Fruit fly (Drosophila melanogaster): ENCODE data around the gene Fim.

Fim gene

dm6 chrX:17244854-17245253 lies 56.9 kb downstream of the Fim start, which contains the start of gene CG8915 (continued):
- TF ChIP-seq Poxn (GFP tag; IDR thresholded peaks at IDR 0.05): no peak
- peak; percentile 80 for TF ChIP-seq CG6791 (GFP tag; IDR thresholded peaks at IDR 0.05; ENCODE audit: partially characterized antibody)
- no peak for TF ChIP-seq CG3995 (GFP tag; optimal IDR thresholded peaks at IDR 0.05)
- peak; percentile 33; the same call in 1 of the 3 replicates for TF ChIP-seq knrl (GFP tag; IDR thresholded peaks at IDR 0.05; ENCODE audit: partially characterized antibody)
- peak; percentile 22 for TF ChIP-seq trem (tag; optimal IDR thresholded peaks at IDR 0.05)
- TF ChIP-seq HmgD (GFP tag; optimal IDR thresholded peaks at IDR 0.05): no peak
- peak; percentile 25 for TF ChIP-seq CG1603 (tag; optimal IDR thresholded peaks at IDR 0.05)
- TF ChIP-seq E2f2 (GFP tag; IDR thresholded peaks at IDR 0.05): peak; percentile 34; the same call in 1 of the 2 replicates
- no peak for TF ChIP-seq gsb-n (tag; optimal IDR thresholded peaks at IDR 0.05)
- no peak for TF ChIP-seq Sin3A (optimal IDR thresholded peaks at IDR 0.05)
- peak; percentile 30 for TF ChIP-seq CG14710 (tag; optimal IDR thresholded peaks at IDR 0.05)
- no peak for TF ChIP-seq Elba2 (GFP tag; optimal IDR thresholded peaks at IDR 0.05)
- no peak for TF ChIP-seq CG15696 (tag; optimal IDR thresholded peaks at IDR 0.05)
- peak; percentile 53 for TF ChIP-seq gfzf (GFP tag; optimal IDR thresholded peaks at IDR 0.05)
- TF ChIP-seq Ets97D (GFP tag; optimal IDR thresholded peaks at IDR 0.05): peak; percentile 9
- no peak for TF ChIP-seq CG32767 (GFP tag; IDR thresholded peaks at IDR 0.05)
- peak; percentile 69 for TF ChIP-seq MBD-R2 (GFP tag; IDR thresholded peaks at IDR 0.05)
- peak; percentile 14 for TF ChIP-seq CG30020 (tag; optimal IDR thresholded peaks at IDR 0.05)
- TF ChIP-seq CG2116 (GFP tag; optimal IDR thresholded peaks at IDR 0.05): peak; percentile 58
- TF ChIP-seq Sry-δ (GFP tag; optimal IDR thresholded peaks at IDR 0.05): peak; percentile 35
- TF ChIP-seq CG9797 (GFP tag; optimal IDR thresholded peaks at IDR 0.05): peak; percentile 48
- no peak for TF ChIP-seq ara (GFP tag; IDR thresholded peaks at IDR 0.05)
- TF ChIP-seq CG10267 (tag; optimal IDR thresholded peaks at IDR 0.05): peak; percentile 20
- TF ChIP-seq CG2120 (GFP tag; optimal IDR thresholded peaks at IDR 0.05): peak; percentile 24
- TF ChIP-seq Scr (GFP tag; IDR thresholded peaks at IDR 0.05; ENCODE audit: partially characterized antibody): peak; percentile 49
- TF ChIP-seq nmo (GFP tag; optimal IDR thresholded peaks at IDR 0.05): peak; percentile 13
- TF ChIP-seq vnd (GFP tag; IDR thresholded peaks at IDR 0.05; ENCODE audit: partially characterized antibody): peak; percentile 48; the same call in 1 of the 3 replicates
- TF ChIP-seq CG15514 (GFP tag; optimal IDR thresholded peaks at IDR 0.05): peak; percentile 24
- no peak for TF ChIP-seq C15 (GFP tag; IDR thresholded peaks at IDR 0.05)
- TF ChIP-seq Optix (GFP tag; IDR thresholded peaks at IDR 0.05): no peak
- peak; percentile 56 for TF ChIP-seq CG15601 (tag; optimal IDR thresholded peaks at IDR 0.05)
- no peak for TF ChIP-seq CG4820 (GFP tag; optimal IDR thresholded peaks at IDR 0.05)
- no peak for TF ChIP-seq CG13296 (GFP tag; optimal IDR thresholded peaks at IDR 0.05)
- no peak for TF ChIP-seq tll (GFP tag; optimal IDR thresholded peaks at IDR 0.05)
- TF ChIP-seq CG13624 (GFP tag; optimal IDR thresholded peaks at IDR 0.05): peak; percentile 9
- peak; percentile 46 for TF ChIP-seq BEAF-32 (GFP tag; optimal IDR thresholded peaks at IDR 0.05)
- TF ChIP-seq CG11504 (tag; optimal IDR thresholded peaks at IDR 0.05): no peak
- peak; percentile 46; the same call in 1 of the 2 replicates for TF ChIP-seq hbn (GFP tag; IDR thresholded peaks at IDR 0.05; ENCODE audit: partially characterized antibody)
- TF ChIP-seq bbx (GFP tag; IDR thresholded peaks at IDR 0.05; ENCODE audit: partially characterized antibody): peak; percentile 79
- TF ChIP-seq HLH4C (GFP tag; IDR thresholded peaks at IDR 0.05; ENCODE audit: partially characterized antibody): peak; percentile 74
- peak; percentile 67 for TF ChIP-seq Med (GFP tag)
- TF ChIP-seq CG4730 (GFP tag; IDR thresholded peaks at IDR 0.05): no peak
- TF ChIP-seq caup (GFP tag; optimal IDR thresholded peaks at IDR 0.05; ENCODE audit: severe bottlenecking): no peak
- TF ChIP-seq Opbp (GFP tag; IDR thresholded peaks at IDR 0.05; ENCODE audit: partially characterized antibody): peak; percentile 66; the same call in 2 of the 3 replicates
- TF ChIP-seq tna (GFP tag; IDR thresholded peaks at IDR 0.05; ENCODE audit: partially characterized antibody): peak; percentile 54
- TF ChIP-seq Dll (GFP tag; IDR thresholded peaks at IDR 0.05; ENCODE audit: partially characterized antibody): peak; percentile 62; the same call in 3 of the 4 replicates
- TF ChIP-seq CG7839 (tag; optimal IDR thresholded peaks at IDR 0.05): peak; percentile 18
- peak; percentile 45 for TF ChIP-seq CG14860 (GFP tag; IDR thresholded peaks at IDR 0.05; ENCODE audit: partially characterized antibody)
- no peak for TF ChIP-seq sd (tag; optimal IDR thresholded peaks at IDR 0.05)

All from whole organism, embryonic.